Worm (Caenorhabditis elegans): Measurements from ENCODE around the gene sap-140.

Gene sap-140

ce11 chrIII:7498346-7498745 lies 1.2 kb upstream of the sap-140 start:
- no peak for TF ChIP-seq ztf-11 (tag; optimal IDR thresholded peaks at IDR 0.05)
- no peak for TF ChIP-seq zip-2 (tag; optimal IDR thresholded peaks at IDR 0.05)
- TF ChIP-seq lin-1 (GFP tag; IDR thresholded peaks at IDR 0.05) = peak; percentile 70
- peak; percentile 83 for TF ChIP-seq nhr-28 (tag; optimal IDR thresholded peaks at IDR 0.05)
- no peak for TF ChIP-seq nhr-41 (GFP tag; IDR thresholded peaks at IDR 0.05)
- TF ChIP-seq hlh-11 (tag; optimal IDR thresholded peaks at IDR 0.05) = peak; percentile 96
- no peak for TF ChIP-seq F10B5.3 (tag; optimal IDR thresholded peaks at IDR 0.05)
- TF ChIP-seq ama-1 (optimal IDR thresholded peaks at IDR 0.05) = peak; percentile 49
- no peak for TF ChIP-seq gei-8 (GFP tag; optimal IDR thresholded peaks at IDR 0.05)
- no peak for TF ChIP-seq F26F4.8 (GFP tag; conservative IDR thresholded peaks at IDR 0.05)
- peak; percentile 79; the same call in 1 of the 2 replicates for TF ChIP-seq ceh-20 (GFP tag; IDR thresholded peaks at IDR 0.05)
- TF ChIP-seq vab-7 (GFP tag; IDR thresholded peaks at IDR 0.05) = 0 out of 2 replicates have a peak, but pooled peaks have one; percentile 50
- TF ChIP-seq madf-9 (GFP tag; conservative IDR thresholded peaks at IDR 0.05) = peak; percentile 45; the same call in 1 of the 2 replicates
- peak; percentile 64; the same call in 1 of the 2 replicates for TF ChIP-seq php-3 (GFP tag; IDR thresholded peaks at IDR 0.05)
- TF ChIP-seq Y48G9A.11 (GFP tag; IDR thresholded peaks at IDR 0.05) = no peak
- TF ChIP-seq nhr-77 (tag; optimal IDR thresholded peaks at IDR 0.05) = peak; percentile 91
- 0 out of 2 replicates have a peak, but pooled peaks have one; percentile 23 for TF ChIP-seq nhr-42 (GFP tag; IDR thresholded peaks at IDR 0.05)
- TF ChIP-seq ces-1 (GFP tag; optimal IDR thresholded peaks at IDR 0.05) = no peak
- no peak for TF ChIP-seq snpc-1.2 (GFP tag; IDR thresholded peaks at IDR 0.05)
- peak; percentile 83 for TF ChIP-seq hlh-30 (tag; optimal IDR thresholded peaks at IDR 0.05; ENCODE audit: insufficient read depth)
- TF ChIP-seq egl-27 (tag; optimal IDR thresholded peaks at IDR 0.05) = no peak
- TF ChIP-seq ceh-62 (tag; optimal IDR thresholded peaks at IDR 0.05) = no peak
- TF ChIP-seq dmd-6 (GFP tag; IDR thresholded peaks at IDR 0.05) = peak; percentile 91
- 0 out of 2 replicates have a peak, but pooled peaks have one; percentile 25 for TF ChIP-seq mxl-2 (GFP tag; conservative IDR thresholded peaks at IDR 0.05)
- TF ChIP-seq ZK337.2 (GFP tag; IDR thresholded peaks at IDR 0.05) = no peak
- no peak for TF ChIP-seq daf-12 (tag; optimal IDR thresholded peaks at IDR 0.05)
- TF ChIP-seq nhr-25 (tag; optimal IDR thresholded peaks at IDR 0.05; ENCODE audit: borderline replicate concordance, insufficient read depth) = peak; percentile 29
- 0 out of 2 replicates have a peak, but pooled peaks have one; percentile 55 for TF ChIP-seq arid-1 (GFP tag; conservative IDR thresholded peaks at IDR 0.05)
- TF ChIP-seq attf-4 (tag; optimal IDR thresholded peaks at IDR 0.05) = no peak
- peak; percentile 45 for TF ChIP-seq jun-1 (tag; optimal IDR thresholded peaks at IDR 0.05)
- no peak for TF ChIP-seq saeg-2 (GFP tag; IDR thresholded peaks at IDR 0.05)
- no peak for TF ChIP-seq D1046.2 (GFP tag; IDR thresholded peaks at IDR 0.05)
- TF ChIP-seq lim-7 (GFP tag; IDR thresholded peaks at IDR 0.05) = no peak
- peak; percentile 87 for TF ChIP-seq T20F7.1 (GFP tag; optimal IDR thresholded peaks at IDR 0.05)
- no peak for TF ChIP-seq dmd-8 (GFP tag; IDR thresholded peaks at IDR 0.05)
- no peak for TF ChIP-seq snpc-4 (tag; optimal IDR thresholded peaks at IDR 0.05)
- TF ChIP-seq hmg-1.1 (GFP tag; IDR thresholded peaks at IDR 0.05) = peak; percentile 86
- TF ChIP-seq lin-15B (tag; optimal IDR thresholded peaks at IDR 0.05) = peak; percentile 78
- 0 out of 2 replicates have a peak, but pooled peaks have one; percentile 18 for TF ChIP-seq tra-1 (GFP tag; IDR thresholded peaks at IDR 0.05)
- peak in 1 of 2 experiments; percentile 89 for TF ChIP-seq unc-62 (GFP tag; optimal IDR thresholded peaks at IDR 0.05 in 1 of 2)
- TF ChIP-seq unc-62 (tag; optimal IDR thresholded peaks at IDR 0.05) = no peak
- no peak for TF ChIP-seq nhr-76 (tag; optimal IDR thresholded peaks at IDR 0.05)
- TF ChIP-seq F44E2.7 (GFP tag; IDR thresholded peaks at IDR 0.05) = no peak
- no peak for TF ChIP-seq lin-39 (tag; optimal IDR thresholded peaks at IDR 0.05)
- no peak for TF ChIP-seq daf-8 (GFP tag; IDR thresholded peaks at IDR 0.05)
- no peak for TF ChIP-seq skn-1 (tag; optimal IDR thresholded peaks at IDR 0.05)
- TF ChIP-seq zip-11 (GFP tag; IDR thresholded peaks at IDR 0.05) = no peak
- no peak for TF ChIP-seq ceh-28 (tag; optimal IDR thresholded peaks at IDR 0.05)
- no peak for TF ChIP-seq ceh-82 (tag; optimal IDR thresholded peaks at IDR 0.05)
- peak; percentile 62 for TF ChIP-seq nhr-48 (tag; optimal IDR thresholded peaks at IDR 0.05)
- peak; percentile 75 to 96 for TF ChIP-seq mdl-1 (tag; optimal IDR thresholded peaks at IDR 0.05)
- TF ChIP-seq T26A8.4 (GFP tag; IDR thresholded peaks at IDR 0.05) = peak; percentile 70

Measured in whole organism, L4 larva.